Worm (Caenorhabditis elegans): ENCODE results near the gene str-81.

DNA sequence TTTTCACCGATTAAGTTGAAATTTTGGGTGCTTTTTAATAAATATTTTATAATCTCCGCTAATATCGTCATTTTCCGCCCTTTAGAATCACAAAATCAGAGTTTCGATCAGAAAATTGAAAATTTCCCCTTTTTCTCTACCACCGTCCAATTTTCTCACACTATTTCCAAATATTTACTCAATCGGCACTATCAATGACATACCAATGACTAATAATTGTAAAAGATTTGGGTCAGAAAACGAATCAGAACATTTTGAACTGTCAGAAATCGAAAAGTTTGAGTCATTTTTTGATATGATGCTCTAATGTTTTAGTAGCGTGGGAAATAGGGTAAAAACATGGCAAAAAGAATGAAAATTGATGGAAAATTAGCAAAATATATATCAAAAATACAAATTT lies 33.8 kb downstream of the str-81 start, which contains the start of gene srr-2:
- TF ChIP-seq tbx-11 (GFP tag; IDR thresholded peaks at IDR 0.05) (no peak), tbx-37 (GFP tag; conservative IDR thresholded peaks at IDR 0.05) (no peak), hmg-4 (GFP tag; optimal IDR thresholded peaks at IDR 0.05) (no peak), ama-1 (optimal IDR thresholded peaks at IDR 0.05) (no peak), tra-4 (tag; optimal IDR thresholded peaks at IDR 0.05) (no peak), F13C5.2 (tag; optimal IDR thresholded peaks at IDR 0.05) (no peak), ceh-36 (tag; optimal IDR thresholded peaks at IDR 0.05) (no peak), flt-1 (GFP tag; IDR thresholded peaks at IDR 0.05) (no peak), B0310.2 (tag; optimal IDR thresholded peaks at IDR 0.05) (no peak), aly-1 (tag; optimal IDR thresholded peaks at IDR 0.05) (no peak), scrt-1 (GFP tag; IDR thresholded peaks at IDR 0.05) (no peak), sea-1 (GFP tag; conservative IDR thresholded peaks at IDR 0.05) (no peak)
